Worm (Caenorhabditis elegans) whole organism, mixed stage, embryonic: ENCODE measurements around the gene F21A3.4.

Source experiments
- blmp-1 ChIP-seq: fragments of 150-350 bp; optimal IDR thresholded peaks from 2 replicates; lab custom pipeline; 2014; ENCODE audit warnings: missing biosample characterization, missing genetic modification characterization
- ceh-39 ChIP-seq: fragments of 150-350 bp; optimal IDR thresholded peaks from 2 replicates; lab custom pipeline; 2014; ENCODE audit warnings: missing biosample characterization, missing genetic modification characterization
- ceh-83 ChIP-seq: fragments of 200-800 bp; sonication (Bioruptor generic); optimal IDR thresholded peaks from 2 replicates; lab custom pipeline; 2018; ENCODE audit warnings: mild to moderate bottlenecking, missing genetic modification characterization, missing compliant biosample characterization
- elt-1 ChIP-seq: sonication (generic microtip); optimal IDR thresholded peaks from 2 replicates; lab custom pipeline; 2017; ENCODE audit warnings: missing genetic modification characterization, mild to moderate bottlenecking, missing compliant biosample characterization, antibody characterized with exemption, moderate library complexity, borderline replicate concordance; ENCODE audit not compliant: insufficient read depth
- elt-3 ChIP-seq: fragments of 150-350 bp; optimal IDR thresholded peaks from 2 replicates; lab custom pipeline; 2014; ENCODE audit warnings: missing biosample characterization, missing genetic modification characterization
- ham-2 ChIP-seq: fragments of 200-800 bp; sonication (Bioruptor generic); optimal IDR thresholded peaks from 2 replicates; lab custom pipeline; 2018; ENCODE audit warnings: mild to moderate bottlenecking, missing genetic modification characterization, missing compliant biosample characterization
- hlh-1 ChIP-seq: fragments of 150-350 bp; optimal IDR thresholded peaks from 2 replicates; lab custom pipeline; 2014; ENCODE audit warnings: missing biosample characterization, missing genetic modification reagents, missing genetic modification characterization
- nhr-237 ChIP-seq: fragments of 150-350 bp; optimal IDR thresholded peaks from 2 replicates; lab custom pipeline; 2014; ENCODE audit warnings: missing biosample characterization, missing genetic modification characterization
- nhr-76 ChIP-seq: sonication (generic microtip); optimal IDR thresholded peaks from 2 replicates; lab custom pipeline; 2017; ENCODE audit warnings: missing biosample characterization, missing genetic modification characterization
- snpc-4 ChIP-seq: fragments of 150-350 bp; optimal IDR thresholded peaks from 2 replicates; lab custom pipeline; 2014; ENCODE audit warnings: missing biosample characterization, missing genetic modification characterization
- unc-39 ChIP-seq: fragments of 150-350 bp; optimal IDR thresholded peaks from 2 replicates; lab custom pipeline; 2014; ENCODE audit warnings: missing biosample characterization, missing genetic modification characterization
- zip-8 ChIP-seq: fragments of 150-350 bp; optimal IDR thresholded peaks from 2 replicates; lab custom pipeline; 2014; ENCODE audit warnings: missing biosample characterization, missing genetic modification characterization
- ztf-11 ChIP-seq: fragments of 150-350 bp; optimal IDR thresholded peaks from 2 replicates; lab custom pipeline; 2014; ENCODE audit warnings: missing biosample characterization, missing genetic modification characterization

DNA sequence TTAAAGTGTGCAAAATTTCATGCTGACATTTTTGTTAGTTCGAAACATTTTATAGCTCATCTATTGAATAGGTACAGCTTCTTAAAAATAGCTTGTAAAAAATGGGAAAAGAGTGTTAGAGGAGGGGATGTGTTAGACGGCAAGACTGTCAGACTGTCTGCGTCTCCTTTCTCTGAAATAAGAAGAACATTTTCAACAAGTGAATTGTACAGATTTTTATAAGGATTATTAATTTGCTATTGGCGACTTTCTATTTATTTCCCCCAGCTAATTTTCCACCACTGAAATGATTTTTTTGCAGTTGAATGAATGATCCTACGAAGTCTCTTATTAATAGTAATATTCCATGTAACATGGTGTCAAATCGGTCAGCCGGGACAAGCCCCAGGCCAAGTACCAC is 38.0 kb upstream of the F21A3.4 start, which contains the start of gene C06B8.7:
- TF ChIP-seq elt-3 (tag; lab: Kevin White, UChicago) (no peak), nhr-76 (tag; lab: Kevin White, UChicago) (no peak), blmp-1 (tag; lab: Kevin White, UChicago) (no peak), ham-2 (GFP tag; lab: Kevin White, UChicago) (no peak), ceh-83 (GFP tag; lab: Kevin White, UChicago) (no peak), unc-39 (tag; lab: Kevin White, UChicago) (no peak), zip-8 (tag; lab: Kevin White, UChicago) (no peak), ceh-39 (no peak), nhr-237 (tag; lab: Kevin White, UChicago) (no peak), hlh-1 (tag; lab: Kevin White, UChicago) (no peak), ztf-11 (tag; lab: Kevin White, UChicago) (no peak), elt-1 (tag; lab: Kevin White, UChicago) (no peak), snpc-4 (tag; lab: Kevin White, UChicago) (no peak)
